Fruit fly (Drosophila melanogaster) whole organism, pupa: ENCODE measurements around the gene CG7542.

Source experiments
- CG10348 ChIP-seq: fragments of 200-800 bp; sonication (Bioruptor generic); IDR thresholded peaks from 2 replicates; pipeline ENCODE4 v1.3.6; 2022; ENCODE audit warnings: missing biosample characterization, missing genetic modification characterization
- CG12605 ChIP-seq: fragments of 200-800 bp; sonication (Bioruptor generic); IDR thresholded peaks from 2 replicates; pipeline ENCODE4 v1.3.6; 2022; ENCODE audit warnings: missing biosample characterization, missing genetic modification characterization
- CG13204 ChIP-seq: fragments of 200-800 bp; sonication (Bioruptor generic); optimal IDR thresholded peaks from 2 replicates; lab custom pipeline; 2018; ENCODE audit warnings: missing biosample characterization, mild to moderate bottlenecking, missing genetic modification characterization, moderate library complexity
- CG14655 ChIP-seq: fragments of 200-800 bp; sonication (Bioruptor generic); optimal IDR thresholded peaks from 3 replicates; lab custom pipeline; 2017; ENCODE audit warnings: mild to moderate bottlenecking, missing biosample characterization, missing genetic modification reagents, missing genetic modification characterization
- CG15710 ChIP-seq: fragments of 200-800 bp; sonication (Bioruptor generic); optimal IDR thresholded peaks from 2 replicates; lab custom pipeline; 2018; ENCODE audit warnings: missing biosample characterization, mild to moderate bottlenecking, missing genetic modification characterization, moderate library complexity
- CG17806 ChIP-seq: fragments of 200-800 bp; sonication (Bioruptor generic); optimal IDR thresholded peaks from 2 replicates; lab custom pipeline; 2018; ENCODE audit warnings: missing biosample characterization, mild to moderate bottlenecking, missing genetic modification characterization, moderate library complexity
- CG32121 ChIP-seq: fragments of 200-800 bp; sonication (Bioruptor generic); IDR thresholded peaks from 2 replicates; pipeline ENCODE4 v1.3.6; 2022; ENCODE audit warnings: missing biosample characterization, missing genetic modification characterization
- CG34367 ChIP-seq: fragments of 200-800 bp; sonication (Bioruptor generic); optimal IDR thresholded peaks from 2 replicates; lab custom pipeline; 2018; ENCODE audit warnings: missing biosample characterization, mild to moderate bottlenecking, missing genetic modification characterization
- CG4496 ChIP-seq: fragments of 200-800 bp; sonication (Bioruptor generic); IDR thresholded peaks from 3 replicates; pipeline ENCODE4 v1.3.6; 2022; ENCODE audit warnings: missing biosample characterization, missing genetic modification characterization
- CG8159 ChIP-seq: fragments of 200-800 bp; sonication (Bioruptor generic); optimal IDR thresholded peaks from 3 replicates; lab custom pipeline; 2018; ENCODE audit warnings: missing biosample characterization, mild to moderate bottlenecking, missing genetic modification characterization, moderate library complexity
- CG8301 ChIP-seq: fragments of 200-800 bp; sonication (Bioruptor generic); optimal IDR thresholded peaks from 2 replicates; lab custom pipeline; 2018; ENCODE audit warnings: missing biosample characterization, mild to moderate bottlenecking, missing genetic modification characterization
- CG9948 ChIP-seq: fragments of 200-800 bp; sonication (Bioruptor generic); optimal IDR thresholded peaks from 2 replicates; lab custom pipeline; 2018; ENCODE audit warnings: missing biosample characterization, mild to moderate bottlenecking, missing genetic modification characterization, moderate library complexity
- D1 ChIP-seq: fragments of 200-800 bp; sonication (Bioruptor generic); optimal IDR thresholded peaks from 2 replicates; lab custom pipeline; 2018; ENCODE audit warnings: missing biosample characterization, mild to moderate bottlenecking, missing genetic modification characterization, moderate library complexity
- EcR ChIP-seq: fragments of 200-800 bp; sonication (Bioruptor generic); optimal IDR thresholded peaks from 3 replicates; lab custom pipeline; 2019; ENCODE audit warnings: missing biosample characterization, missing genetic modification characterization, mild to moderate bottlenecking, moderate library complexity, missing genetic modification reagents
- Ets98B ChIP-seq: fragments of 200-800 bp; sonication (Bioruptor generic); IDR thresholded peaks from 2 replicates; pipeline ENCODE4 v1.3.6; 2022; ENCODE audit warnings: missing biosample characterization, missing genetic modification characterization
- Pif1A ChIP-seq: fragments of 200-800 bp; sonication (Bioruptor generic); optimal IDR thresholded peaks from 3 replicates; lab custom pipeline; 2016; ENCODE audit warnings: missing biosample characterization, missing genetic modification characterization
- Pif1B ChIP-seq: fragments of 200-800 bp; sonication (Bioruptor generic); optimal IDR thresholded peaks from 3 replicates; lab custom pipeline; 2016; ENCODE audit warnings: missing biosample characterization, missing genetic modification characterization
- Snoo ChIP-seq: fragments of 200-800 bp; sonication (Bioruptor generic); optimal IDR thresholded peaks from 3 replicates; lab custom pipeline; 2017; ENCODE audit warnings: missing biosample characterization, mild to moderate bottlenecking, missing genetic modification characterization, inconsistent platforms
- fd96Ca ChIP-seq: fragments of 200-800 bp; sonication (Bioruptor generic); IDR thresholded peaks from 3 replicates; pipeline ENCODE4 v1.3.6; 2022; ENCODE audit warnings: missing biosample characterization, missing genetic modification characterization
- gl ChIP-seq: fragments of 200-800 bp; sonication (Bioruptor generic); optimal IDR thresholded peaks from 2 replicates; lab custom pipeline; 2018; ENCODE audit warnings: missing biosample characterization, mild to moderate bottlenecking, missing genetic modification characterization
- rn ChIP-seq: fragments of 200-800 bp; sonication (Bioruptor generic); IDR thresholded peaks from 2 replicates; pipeline ENCODE4 v1.3.6; 2022; ENCODE audit warnings: missing biosample characterization, missing genetic modification characterization

The CG7542 gene

dm6 chr3L:17568698-17569097 lies 19.1 kb downstream of the CG7542 start:
- TF ChIP-seq Pif1A (GFP tag; lab: Kevin White, UChicago) (no peak), D1 (no peak), CG34367 (tag; lab: Kevin White, UChicago) (no peak), CG13204 (GFP tag; lab: Kevin White, UChicago) (no peak), CG15710 (tag; lab: Kevin White, UChicago) (no peak), CG9948 (tag; lab: Kevin White, UChicago) (no peak), CG17806 (tag; lab: Kevin White, UChicago) (no peak), fd96Ca (GFP tag; lab: Robert Waterston, UW) (no peak), gl (no peak), CG8301 (tag; lab: Kevin White, UChicago) (no peak), Snoo (tag; lab: Kevin White, UChicago) (no peak), CG32121 (GFP tag; lab: Robert Waterston, UW) (no peak), CG12605 (GFP tag; lab: Robert Waterston, UW) (no peak), CG14655 (GFP tag; lab: Kevin White, UChicago) (no peak), CG10348 (GFP tag; lab: Robert Waterston, UW) (no peak), Pif1B (GFP tag; lab: Kevin White, UChicago) (no peak), EcR (GFP tag; lab: Kevin White, UChicago) (no peak), rn (GFP tag; lab: Robert Waterston, UW) (no peak), CG4496 (GFP tag; lab: Robert Waterston, UW) (no peak), Ets98B (no peak)

DNA sequence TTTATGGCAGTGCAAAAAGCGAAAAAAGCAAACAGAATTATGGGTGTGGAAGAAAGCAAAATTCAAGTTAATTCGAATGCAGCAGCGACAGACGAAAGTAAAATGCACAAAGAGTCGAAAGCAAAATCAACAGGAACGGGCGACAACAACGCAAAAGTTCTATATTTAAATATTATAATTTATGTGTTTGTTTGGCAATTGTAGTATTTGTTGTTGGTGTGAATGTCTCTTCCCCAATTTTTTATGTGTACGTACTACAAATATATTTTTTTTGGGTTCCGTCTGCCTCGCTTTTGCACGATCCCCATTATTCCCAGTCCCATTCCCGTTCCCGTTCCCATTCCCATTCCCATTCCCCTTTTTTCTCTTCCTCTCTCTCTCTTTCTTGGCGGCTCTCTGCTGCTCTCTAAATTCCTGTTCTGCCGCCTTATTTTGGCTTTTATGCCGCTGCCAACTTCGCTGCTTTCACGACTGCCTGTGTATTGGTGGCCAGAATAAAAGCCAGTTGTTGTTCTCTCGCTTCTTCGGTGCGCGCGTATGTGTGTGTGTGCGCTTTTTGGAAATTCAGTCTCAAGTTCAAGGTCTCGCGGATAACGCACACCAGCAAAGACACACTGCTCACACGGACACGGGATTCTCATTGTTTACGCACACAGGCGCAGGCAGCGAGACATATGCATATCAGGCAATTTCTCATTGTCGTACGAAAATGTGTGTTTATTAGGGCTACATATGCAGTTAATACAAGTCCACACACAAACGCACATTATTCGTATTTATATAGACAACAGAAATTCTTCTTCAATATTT lies 20.3 kb downstream of the CG7542 start:
- TF ChIP-seq fd96Ca (GFP tag; lab: Robert Waterston, UW) (0 out of 3 replicates have a peak, but pooled peaks have one; percentile 25), CG9948 (tag; lab: Kevin White, UChicago) (no peak), Ets98B (no peak), CG32121 (GFP tag; lab: Robert Waterston, UW) (peak; percentile 40; the same call in 1 of the 2 replicates), Pif1A (GFP tag; lab: Kevin White, UChicago) (no peak), CG13204 (GFP tag; lab: Kevin White, UChicago) (peak; percentile 80), CG4496 (GFP tag; lab: Robert Waterston, UW) (no peak), CG34367 (tag; lab: Kevin White, UChicago) (no peak), Pif1B (GFP tag; lab: Kevin White, UChicago) (peak; percentile 24), CG8301 (tag; lab: Kevin White, UChicago) (no peak), EcR (GFP tag; lab: Kevin White, UChicago) (peak; percentile 96), CG10348 (GFP tag; lab: Robert Waterston, UW) (no peak), gl (no peak), Snoo (tag; lab: Kevin White, UChicago) (peak; percentile 50), D1 (peak; percentile 21), CG8159 (tag; lab: Kevin White, UChicago) (no peak)
- TF ChIP-seq, all 21 proteins: peak for 7

- TF ChIP-seq CG12605 (GFP tag; lab: Robert Waterston, UW) (no peak), CG13204 (GFP tag; lab: Kevin White, UChicago) (no peak), Pif1B (GFP tag; lab: Kevin White, UChicago) (no peak), CG8159 (tag; lab: Kevin White, UChicago) (peak; percentile 2)
Measured at dm6 chr3L:17570547-17570873, 20.9 kb downstream of the CG7542 start.

- TF ChIP-seq fd96Ca (GFP tag; lab: Robert Waterston, UW), result peak; percentile 73
- no peak for TF ChIP-seq Pif1A (GFP tag; lab: Kevin White, UChicago)
- TF ChIP-seq CG15710 (tag; lab: Kevin White, UChicago), result no peak
- TF ChIP-seq CG34367 (tag; lab: Kevin White, UChicago), result no peak
- TF ChIP-seq CG8301 (tag; lab: Kevin White, UChicago), result no peak
- no peak for TF ChIP-seq CG9948 (tag; lab: Kevin White, UChicago)
- TF ChIP-seq CG14655 (GFP tag; lab: Kevin White, UChicago), result peak; percentile 19
- TF ChIP-seq Pif1B (GFP tag; lab: Kevin White, UChicago), result no peak
- peak; percentile 72; the same call in 1 of the 2 replicates for TF ChIP-seq Ets98B
- no peak for TF ChIP-seq CG17806 (tag; lab: Kevin White, UChicago)
- TF ChIP-seq CG13204 (GFP tag; lab: Kevin White, UChicago), result peak; percentile 83
- TF ChIP-seq gl, result no peak
- TF ChIP-seq D1, result no peak
- no peak for TF ChIP-seq Snoo (tag; lab: Kevin White, UChicago)
- no peak for TF ChIP-seq rn (GFP tag; lab: Robert Waterston, UW)
- TF ChIP-seq CG10348 (GFP tag; lab: Robert Waterston, UW), result no peak
- TF ChIP-seq CG8159 (tag; lab: Kevin White, UChicago), result no peak
- TF ChIP-seq CG4496 (GFP tag; lab: Robert Waterston, UW), result peak; percentile 65
- TF ChIP-seq CG12605 (GFP tag; lab: Robert Waterston, UW), result peak; percentile 61
- peak; percentile 75 for TF ChIP-seq CG32121 (GFP tag; lab: Robert Waterston, UW)
- TF ChIP-seq EcR (GFP tag; lab: Kevin White, UChicago), result peak; percentile 47
Measured at dm6 chr3L:17572090-17572489, 22.5 kb downstream of the CG7542 start.

DNA sequence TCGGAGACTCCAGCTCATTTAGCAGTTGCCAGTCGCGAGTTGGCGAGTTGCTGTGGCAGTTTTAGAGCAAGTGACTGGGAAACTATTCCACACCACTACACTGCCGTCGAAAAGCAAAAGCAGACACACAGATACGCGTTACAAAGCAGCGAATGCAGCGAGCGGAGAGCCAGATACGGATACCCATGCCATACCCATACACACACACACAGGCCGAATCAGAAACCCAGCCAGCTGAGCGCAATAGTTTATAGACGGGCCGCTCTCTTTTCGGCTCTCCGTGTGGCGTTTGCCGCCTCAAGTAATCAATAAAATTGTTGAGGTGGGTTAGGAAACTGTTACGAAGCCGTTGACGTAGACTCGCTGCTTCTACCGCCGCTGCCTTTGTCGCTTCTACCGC lies 24.2 kb downstream of the CG7542 start:
- TF ChIP-seq D1 (no peak), Pif1B (GFP tag; lab: Kevin White, UChicago) (no peak), CG34367 (tag; lab: Kevin White, UChicago) (no peak), Ets98B (peak; percentile 72), EcR (GFP tag; lab: Kevin White, UChicago) (peak; percentile 87), CG4496 (GFP tag; lab: Robert Waterston, UW) (peak; percentile 61; the same call in 2 of the 3 replicates), CG9948 (tag; lab: Kevin White, UChicago) (no peak), CG8159 (tag; lab: Kevin White, UChicago) (no peak), Pif1A (GFP tag; lab: Kevin White, UChicago) (no peak), rn (GFP tag; lab: Robert Waterston, UW) (no peak), Snoo (tag; lab: Kevin White, UChicago) (no peak), CG10348 (GFP tag; lab: Robert Waterston, UW) (no peak), CG8301 (tag; lab: Kevin White, UChicago) (no peak), fd96Ca (GFP tag; lab: Robert Waterston, UW) (no peak; the same call in 2 of the 3 replicates), CG32121 (GFP tag; lab: Robert Waterston, UW) (peak; percentile 53), CG13204 (GFP tag; lab: Kevin White, UChicago) (peak; percentile 87), gl (no peak), CG14655 (GFP tag; lab: Kevin White, UChicago) (no peak), CG15710 (tag; lab: Kevin White, UChicago) (no peak), CG17806 (tag; lab: Kevin White, UChicago) (no peak), CG12605 (GFP tag; lab: Robert Waterston, UW) (peak; percentile 59; the same call in 1 of the 2 replicates)
- TF ChIP-seq, all 21 proteins: peak for 6
